Fruit fly (Drosophila melanogaster) whole organism, wandering third instar larva: ENCODE data around the gene Ugt36F1.

Source experiments
- Abd-B ChIP-seq: fragments of >200 bp; optimal IDR thresholded peaks from 2 replicates; lab custom pipeline; 2017; ENCODE audit warnings: missing biosample characterization, missing genetic modification characterization
- CG32264 ChIP-seq: fragments of 200-800 bp; sonication (Bioruptor generic); optimal IDR thresholded peaks from 2 replicates; lab custom pipeline; 2016; ENCODE audit warnings: missing biosample characterization, missing genetic modification characterization
- CG9705 ChIP-seq: fragments of 200-800 bp; sonication (Bioruptor generic); optimal IDR thresholded peaks from 2 replicates; lab custom pipeline; 2018; ENCODE audit warnings: missing biosample characterization, mild to moderate bottlenecking, missing genetic modification characterization
- CrebA ChIP-seq: fragments of 200-800 bp; sonication (Bioruptor generic); optimal IDR thresholded peaks from 2 replicates; lab custom pipeline; 2016; ENCODE audit warnings: missing biosample characterization, mild to moderate bottlenecking, missing genetic modification characterization, borderline replicate concordance
- Dfd ChIP-seq: fragments of >200 bp; optimal IDR thresholded peaks from 2 replicates; lab custom pipeline; 2017; ENCODE audit warnings: missing biosample characterization, missing genetic modification characterization
- Dif ChIP-seq: fragments of 200-275, 200-300 bp; sonication (Bioruptor generic); optimal IDR thresholded peaks from 2 replicates; lab custom pipeline; 2018; ENCODE audit warnings: missing biosample characterization, missing genetic modification characterization; ENCODE audit not compliant: partially characterized antibody
- GATAd ChIP-seq: sonication (Bioruptor generic); optimal IDR thresholded peaks from 2 replicates; lab custom pipeline; 2016; ENCODE audit warnings: missing biosample characterization, missing genetic modification characterization
- HLH106 ChIP-seq: fragments of 200-800 bp; optimal IDR thresholded peaks from 3 replicates; lab custom pipeline; 2019; ENCODE audit warnings: missing biosample characterization, mild to moderate bottlenecking, missing genetic modification characterization, moderate library complexity
- Hnf4 ChIP-seq: fragments of 200-800 bp; sonication (Bioruptor generic); optimal IDR thresholded peaks from 2 replicates; lab custom pipeline; 2016; ENCODE audit warnings: missing biosample characterization, mild to moderate bottlenecking, missing genetic modification characterization
- Hr78 ChIP-seq: fragments of >200 bp; optimal IDR thresholded peaks from 2 replicates; lab custom pipeline; 2017; ENCODE audit warnings: missing biosample characterization, missing genetic modification characterization
- Hr83 ChIP-seq: fragments of 200-300 bp; sonication (Bioruptor generic); optimal IDR thresholded peaks from 2 replicates; lab custom pipeline; 2016; ENCODE audit warnings: missing biosample characterization, mild to moderate bottlenecking, missing genetic modification characterization, moderate library complexity; ENCODE audit not compliant: poor library complexity, severe bottlenecking
- Jra ChIP-seq: sonication (Bioruptor generic); optimal IDR thresholded peaks from 2 replicates; lab custom pipeline; 2016; ENCODE audit warnings: missing biosample characterization, missing genetic modification characterization
- Mio ChIP-seq: sonication (Bioruptor generic); optimal IDR thresholded peaks from 2 replicates; lab custom pipeline; 2016; ENCODE audit warnings: missing biosample characterization, missing genetic modification characterization
- Myc ChIP-seq: fragments of >200 bp; optimal IDR thresholded peaks from 2 replicates; lab custom pipeline; 2017
- N ChIP-seq: fragments of >200 bp; optimal IDR thresholded peaks from 2 replicates; lab custom pipeline; 2018; ENCODE audit warnings: missing biosample characterization, missing external identifiers, missing genetic modification characterization
- OdsH ChIP-seq: fragments of 200-800 bp; sonication (Bioruptor generic); optimal IDR thresholded peaks from 2 replicates; lab custom pipeline; 2016; ENCODE audit warnings: missing biosample characterization, mild to moderate bottlenecking, missing genetic modification characterization
- Rel ChIP-seq, 2 experiments: fragments of 200-800 bp; sonication (Bioruptor generic) in 1 of 2; optimal IDR thresholded peaks; 2 replicates in 1 of 2; 3 replicates in 1 of 2; lab custom pipeline; 2016 to 2019; ENCODE audit warnings: mild to moderate bottlenecking in 2 of 2, missing biosample characterization in 2 of 2, missing genetic modification characterization in 2 of 2, moderate library complexity in 1 of 2
- Sp1 ChIP-seq: fragments of 200-800 bp; sonication (Bioruptor generic); optimal IDR thresholded peaks from 3 replicates; lab custom pipeline; 2019; ENCODE audit warnings: missing biosample characterization, mild to moderate bottlenecking, missing genetic modification characterization, moderate library complexity
- Vsx2 ChIP-seq: fragments of 200-300, 225-300 bp; sonication (Bioruptor generic); optimal IDR thresholded peaks from 2 replicates; lab custom pipeline; 2018; ENCODE audit warnings: missing biosample characterization, missing genetic modification characterization; ENCODE audit not compliant: partially characterized antibody
- br ChIP-seq: fragments of 200-800 bp; sonication (Bioruptor generic); optimal IDR thresholded peaks from 2 replicates; lab custom pipeline; 2016; ENCODE audit warnings: missing biosample characterization, missing genetic modification characterization
- brk ChIP-seq: fragments of 200-800 bp; sonication (Bioruptor generic); optimal IDR thresholded peaks from 2 replicates; lab custom pipeline; 2016; ENCODE audit warnings: missing biosample characterization, mild to moderate bottlenecking, missing genetic modification characterization
- dl ChIP-seq, 2 experiments: fragments of 175-275, 200-275 bp in 1 of 2; fragments of 200-275 bp in 1 of 2; sonication (Bioruptor generic); optimal IDR thresholded peaks; lab custom pipeline; 2018; ENCODE audit warnings: mild to moderate bottlenecking in 2 of 2, missing biosample characterization in 2 of 2, missing genetic modification characterization in 2 of 2, moderate library complexity in 2 of 2; ENCODE audit not compliant: partially characterized antibody in 2 of 2, insufficient read depth in 1 of 2
- dmrt93B ChIP-seq: fragments of 200-800 bp; sonication (Bioruptor generic); optimal IDR thresholded peaks from 2 replicates; lab custom pipeline; 2018; ENCODE audit warnings: missing biosample characterization, mild to moderate bottlenecking, missing genetic modification characterization
- dsf ChIP-seq: sonication (Bioruptor generic); optimal IDR thresholded peaks from 2 replicates; lab custom pipeline; 2016; ENCODE audit warnings: missing biosample characterization, missing genetic modification characterization, borderline replicate concordance
- ey ChIP-seq: fragments of 200-800 bp; sonication (Bioruptor generic); optimal IDR thresholded peaks from 2 replicates; lab custom pipeline; 2016; ENCODE audit warnings: missing biosample characterization, missing genetic modification characterization
- foxo ChIP-seq, 2 experiments: fragments of 200-800 bp; sonication (Bioruptor generic); optimal IDR thresholded peaks; 2 replicates in 1 of 2; 3 replicates in 1 of 2; lab custom pipeline; 2016 to 2017; ENCODE audit warnings: missing biosample characterization in 2 of 2, missing genetic modification characterization in 2 of 2
- fru ChIP-seq: fragments of 200-800 bp; sonication (Bioruptor generic); optimal IDR thresholded peaks from 3 replicates; lab custom pipeline; 2016; ENCODE audit warnings: missing biosample characterization, mild to moderate bottlenecking, missing genetic modification characterization
- h ChIP-seq: fragments of 200-800 bp; sonication (Bioruptor generic); optimal IDR thresholded peaks from 3 replicates; lab custom pipeline; 2016; ENCODE audit warnings: missing biosample characterization, mild to moderate bottlenecking, missing genetic modification characterization
- jim ChIP-seq: fragments of 175-275, 200-325 bp; sonication (Bioruptor generic); optimal IDR thresholded peaks from 2 replicates; lab custom pipeline; 2016; ENCODE audit warnings: missing biosample characterization, mild to moderate bottlenecking, missing genetic modification characterization
- lola ChIP-seq: fragments of >200 bp; optimal IDR thresholded peaks from 2 replicates; lab custom pipeline; 2017; ENCODE audit warnings: missing biosample characterization, missing genetic modification characterization
- pan ChIP-seq: fragments of >200 bp; optimal IDR thresholded peaks from 2 replicates; lab custom pipeline; 2017
- psq ChIP-seq: fragments of 200-800 bp; sonication (Bioruptor generic); optimal IDR thresholded peaks from 3 replicates; lab custom pipeline; 2017; ENCODE audit warnings: missing biosample characterization, mild to moderate bottlenecking, missing genetic modification characterization, moderate library complexity
- rgr ChIP-seq: fragments of 200-800 bp; sonication (Bioruptor generic); optimal IDR thresholded peaks from 3 replicates; lab custom pipeline; 2016; ENCODE audit warnings: missing biosample characterization, mild to moderate bottlenecking, missing genetic modification characterization
- sage ChIP-seq: fragments of 200-800 bp; sonication (Bioruptor generic); optimal IDR thresholded peaks from 2 replicates; lab custom pipeline; 2016; ENCODE audit warnings: missing biosample characterization, mild to moderate bottlenecking, missing genetic modification characterization
- sv ChIP-seq: fragments of 200-800 bp; sonication (Bioruptor generic); optimal IDR thresholded peaks from 3 replicates; lab custom pipeline; 2016; ENCODE audit warnings: missing biosample characterization, missing genetic modification characterization
- tai ChIP-seq: sonication (Bioruptor generic); optimal IDR thresholded peaks from 2 replicates; lab custom pipeline; 2016; ENCODE audit warnings: missing biosample characterization, missing genetic modification characterization
- usp ChIP-seq: fragments of >200 bp; optimal IDR thresholded peaks from 2 replicates; lab custom pipeline; 2017; ENCODE audit warnings: missing biosample characterization, missing genetic modification characterization
- woc ChIP-seq: sonication (Bioruptor generic); optimal IDR thresholded peaks from 2 replicates; lab custom pipeline; 2016; ENCODE audit warnings: missing biosample characterization, mild to moderate bottlenecking, missing genetic modification characterization

Gene Ugt36F1

DNA sequence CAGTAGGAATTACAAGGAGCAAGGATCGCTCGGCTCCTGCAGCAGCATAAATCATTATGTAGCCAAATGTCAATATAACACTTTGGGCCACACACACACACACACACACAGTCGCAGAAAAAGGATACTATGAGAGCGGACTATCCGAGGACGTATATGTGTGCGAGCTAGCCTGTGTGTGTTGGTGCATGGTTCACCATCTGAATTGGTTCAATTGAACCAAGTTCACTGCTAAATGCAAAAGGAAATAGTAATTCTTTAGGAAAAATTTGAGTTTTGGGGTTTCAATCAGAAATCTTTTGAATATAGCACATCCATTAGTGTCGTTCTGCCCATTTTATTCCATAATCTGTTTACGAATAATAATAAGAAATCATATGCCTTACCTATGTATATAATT is 27.0 kb downstream of the Ugt36F1 start:
- no peak for TF ChIP-seq rgr (GFP tag; lab: Kevin White, UChicago)
- no peak for TF ChIP-seq Dfd (GFP tag; lab: Kevin White, UChicago)
- no peak for TF ChIP-seq fru (GFP tag; lab: Kevin White, UChicago)
- no peak for TF ChIP-seq sage (GFP tag; lab: Kevin White, UChicago)

DNA sequence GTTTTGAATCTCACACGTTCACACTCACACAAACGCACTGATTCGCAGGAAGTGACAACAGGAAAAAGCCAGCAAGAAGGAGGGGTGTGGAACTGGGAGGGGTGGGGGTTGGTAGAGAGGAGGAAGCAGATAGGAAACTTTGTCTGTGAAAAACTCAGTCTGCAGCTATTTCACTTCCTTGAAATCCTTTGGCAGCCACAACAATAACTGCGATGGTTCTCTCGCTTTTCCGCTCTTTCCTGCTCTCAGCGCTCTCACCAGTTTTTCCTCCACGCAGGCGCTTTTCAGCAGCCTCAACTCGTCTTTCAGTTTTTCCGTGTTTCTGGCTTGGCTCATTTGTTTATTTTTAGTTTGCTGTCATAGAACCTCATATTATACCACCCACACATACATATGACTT is 27.7 kb downstream of the Ugt36F1 start:
- no peak for TF ChIP-seq pan (lab: Kevin White, UChicago)
- TF ChIP-seq dl (GFP tag; optimal IDR thresholded peaks at IDR 0.05; lab: Kevin White, UChicago; ENCODE audit: insufficient read depth in 1 of 2, partially characterized antibody in 2 of 2): no peak
- no peak for TF ChIP-seq Mio (GFP tag; lab: Kevin White, UChicago)
- TF ChIP-seq Hnf4 (GFP tag; lab: Kevin White, UChicago): no peak
- TF ChIP-seq sage (GFP tag; lab: Kevin White, UChicago): no peak
- TF ChIP-seq woc (GFP tag; lab: Kevin White, UChicago): no peak
- TF ChIP-seq brk (GFP tag; lab: Kevin White, UChicago): no peak
- TF ChIP-seq N: no peak

DNA sequence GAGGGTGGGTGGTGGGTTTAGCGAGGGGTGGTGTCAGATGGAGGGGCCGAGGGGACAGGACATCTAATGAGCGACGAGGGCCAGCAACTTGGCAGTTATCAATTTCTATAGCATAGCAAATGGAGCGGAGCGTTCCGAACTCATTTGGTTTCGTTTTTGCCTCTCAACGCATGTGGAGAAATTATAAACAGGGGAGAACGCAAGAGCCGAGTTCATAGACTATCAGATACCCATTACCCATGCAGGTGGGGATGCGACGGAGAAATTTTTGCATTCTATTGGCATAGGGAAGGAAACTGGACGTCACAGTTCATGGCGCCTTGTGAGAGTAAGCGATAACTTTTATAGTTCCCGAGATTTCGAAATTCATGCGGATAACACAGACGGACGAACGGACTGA is 33.1 kb downstream of the Ugt36F1 start:
- TF ChIP-seq N (no peak), dmrt93B (GFP tag; lab: Kevin White, UChicago) (no peak), fru (GFP tag; lab: Kevin White, UChicago) (no peak), CG9705 (no peak), usp (GFP tag; lab: Kevin White, UChicago) (no peak), rgr (GFP tag; lab: Kevin White, UChicago) (no peak), dsf (GFP tag; lab: Kevin White, UChicago) (no peak)

DNA sequence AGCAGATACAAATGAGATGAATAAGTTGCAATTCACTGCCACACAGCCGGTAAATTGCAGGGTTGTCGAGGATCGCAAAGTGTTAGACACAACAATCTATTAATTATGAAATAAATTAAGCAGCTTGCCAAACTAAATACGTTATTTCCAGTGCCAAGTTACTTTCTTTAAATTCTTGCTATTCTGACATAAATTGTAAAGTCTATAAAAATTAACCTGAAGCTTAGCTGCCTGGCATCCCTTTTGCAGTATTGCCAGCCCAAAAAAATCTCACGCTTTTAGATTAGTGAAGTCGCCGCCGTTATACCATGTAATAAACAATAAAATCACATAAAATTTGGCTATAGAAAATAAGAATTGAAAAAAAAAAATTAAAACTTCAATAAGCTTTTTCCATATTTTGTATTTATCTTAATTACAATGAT is 38.5 kb downstream of the Ugt36F1 start:
- TF ChIP-seq usp (GFP tag; lab: Kevin White, UChicago) (no peak), Sp1 (GFP tag; lab: Kevin White, UChicago) (peak; percentile 96), br (GFP tag; lab: Kevin White, UChicago) (peak; percentile 98), brk (GFP tag; lab: Kevin White, UChicago) (no peak), Hr83 (GFP tag; lab: Kevin White, UChicago) (peak; percentile 88), CG9705 (peak; percentile 95), CrebA (GFP tag; lab: Kevin White, UChicago) (peak; percentile 91), GATAd (GFP tag; lab: Kevin White, UChicago) (peak; percentile 83), Myc (lab: Kevin White, UChicago) (no peak), foxo (GFP tag; optimal IDR thresholded peaks at IDR 0.05; lab: Kevin White, UChicago) (peak; percentile 93 to 98), Dfd (GFP tag; lab: Kevin White, UChicago) (peak; percentile 49), lola (GFP tag; lab: Kevin White, UChicago) (no peak), dl (GFP tag; optimal IDR thresholded peaks at IDR 0.05; lab: Kevin White, UChicago; ENCODE audit: insufficient read depth in 1 of 2, partially characterized antibody in 2 of 2) (no peak), Vsx2 (no peak), tai (GFP tag; lab: Kevin White, UChicago) (no peak), HLH106 (peak; percentile 98), N (no peak), Dif (GFP tag; lab: Kevin White, UChicago) (no peak), pan (lab: Kevin White, UChicago) (peak; percentile 55), ey (peak; percentile 97), dmrt93B (GFP tag; lab: Kevin White, UChicago) (peak; percentile 90), h (peak; percentile 98), Mio (GFP tag; lab: Kevin White, UChicago) (peak; percentile 77), OdsH (GFP tag; lab: Kevin White, UChicago) (peak; percentile 95), sv (GFP tag; lab: Kevin White, UChicago) (peak; percentile 93), Rel (GFP tag; optimal IDR thresholded peaks at IDR 0.05; lab: Kevin White, UChicago) (peak; percentile 88), Rel (tag; optimal IDR thresholded peaks at IDR 0.05; lab: Kevin White, UChicago) (peak; percentile 90), woc (GFP tag; lab: Kevin White, UChicago) (peak; percentile 98), rgr (GFP tag; lab: Kevin White, UChicago) (peak; percentile 98), jim (GFP tag; lab: Kevin White, UChicago) (no peak), CG32264 (peak; percentile 90), Hr78 (GFP tag; lab: Kevin White, UChicago) (no peak), sage (GFP tag; lab: Kevin White, UChicago) (peak; percentile 91), psq (GFP tag; lab: Kevin White, UChicago) (peak; percentile 91), fru (GFP tag; lab: Kevin White, UChicago) (peak; percentile 96), dsf (GFP tag; lab: Kevin White, UChicago) (peak; percentile 89), Jra (GFP tag; lab: Kevin White, UChicago) (peak; percentile 86), Abd-B (GFP tag; lab: Kevin White, UChicago) (no peak), Hnf4 (GFP tag; lab: Kevin White, UChicago) (peak; percentile 96)
